Worm (Caenorhabditis elegans): ENCODE measurements around the gene lbp-8.

Gene lbp-8

DNA sequence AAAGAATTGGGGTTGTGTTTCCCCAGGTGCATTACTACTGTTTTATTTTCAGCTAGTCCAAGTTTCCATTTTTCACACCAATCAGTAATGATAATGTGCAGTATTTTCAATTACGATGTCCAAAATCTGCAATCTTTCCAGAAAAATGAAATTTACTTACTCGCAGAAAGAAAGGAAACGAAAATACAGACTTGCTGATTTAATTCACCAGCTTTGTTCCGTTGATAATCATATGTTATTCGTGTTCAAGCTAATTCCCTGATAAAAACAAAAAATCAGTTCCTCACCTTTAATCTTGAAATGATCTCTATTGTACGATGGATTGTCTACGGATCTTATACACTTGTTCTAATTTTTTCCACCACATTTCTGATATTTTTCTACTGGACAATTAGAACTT, 33.3 kb downstream of the lbp-8 start, which contains the start of gene srxa-11:
srxa-11 (plus strand) TSS at position 301 of the 400 bp plus-strand sequence.
- TF ChIP-seq ref-1 (GFP tag; conservative IDR thresholded peaks at IDR 0.05) (no peak), T22C8.4 (GFP tag; IDR thresholded peaks at IDR 0.05) (no peak), ztf-23 (GFP tag; IDR thresholded peaks at IDR 0.05) (no peak)

DNA sequence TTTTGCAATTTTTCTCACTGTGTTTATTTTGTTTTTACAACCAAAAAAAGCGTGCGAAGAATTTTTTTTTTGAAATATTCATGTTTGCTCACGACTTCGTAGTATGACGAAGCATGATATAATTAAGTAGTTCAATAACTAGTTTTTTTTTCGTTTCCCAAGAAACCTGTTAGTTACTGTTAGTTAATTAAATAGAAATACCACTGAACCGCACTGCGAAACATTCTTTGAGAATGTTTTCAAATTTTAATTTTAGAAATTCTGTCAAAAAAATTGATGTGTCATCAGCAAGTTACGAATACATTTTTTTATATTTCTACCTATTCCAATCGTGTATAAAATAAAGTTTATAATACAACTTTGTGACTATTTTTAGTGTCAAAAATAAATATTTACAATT, 35.8 kb downstream of the lbp-8 start, which contains the start of gene srxa-12:
srxa-12 (plus strand) TSS at position 301 of the 400 bp plus-strand sequence.
- TF ChIP-seq med-1 (GFP tag; optimal IDR thresholded peaks at IDR 0.05; ENCODE audit: insufficient read depth), result no peak
- no peak for TF ChIP-seq flt-1 (GFP tag; IDR thresholded peaks at IDR 0.05)
- TF ChIP-seq ref-1 (GFP tag; conservative IDR thresholded peaks at IDR 0.05), result no peak
- TF ChIP-seq ztf-23 (GFP tag; IDR thresholded peaks at IDR 0.05), result no peak
- no peak for TF ChIP-seq ztf-29 (GFP tag; IDR thresholded peaks at IDR 0.05)
- TF ChIP-seq tab-1 (GFP tag; IDR thresholded peaks at IDR 0.05), result no peak
- TF ChIP-seq T22C8.4 (GFP tag; IDR thresholded peaks at IDR 0.05), result no peak
- TF ChIP-seq klf-2 (GFP tag; conservative IDR thresholded peaks at IDR 0.05), result no peak
- TF ChIP-seq cog-1 (tag; optimal IDR thresholded peaks at IDR 0.05), result no peak

DNA sequence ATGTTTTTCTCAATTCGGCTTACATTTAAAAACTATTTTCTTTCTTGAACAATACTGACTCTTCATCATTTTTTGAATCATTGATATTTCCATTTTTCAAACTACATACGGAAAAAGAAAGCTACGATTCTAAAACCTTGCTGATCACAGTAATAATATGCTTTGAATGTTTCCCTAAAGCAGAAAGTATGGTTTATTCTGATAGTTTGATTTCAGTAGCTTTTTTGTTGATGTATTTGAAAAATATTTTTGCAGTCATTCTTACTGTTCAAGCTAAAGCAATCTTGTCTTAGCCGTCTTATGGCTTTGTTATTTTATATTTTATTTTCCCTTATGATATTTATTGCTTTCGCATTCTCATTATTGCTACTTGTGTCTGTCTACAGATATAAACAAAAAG, 38.9 kb downstream of the lbp-8 start, which contains the start of gene srxa-13:
srxa-13 (plus strand) TSS at position 301 of the 400 bp plus-strand sequence.
- TF ChIP-seq klf-2 (GFP tag; conservative IDR thresholded peaks at IDR 0.05), result no peak
- no peak for TF ChIP-seq cog-1 (tag; optimal IDR thresholded peaks at IDR 0.05)
- no peak for TF ChIP-seq med-1 (GFP tag; optimal IDR thresholded peaks at IDR 0.05; ENCODE audit: insufficient read depth)

DNA sequence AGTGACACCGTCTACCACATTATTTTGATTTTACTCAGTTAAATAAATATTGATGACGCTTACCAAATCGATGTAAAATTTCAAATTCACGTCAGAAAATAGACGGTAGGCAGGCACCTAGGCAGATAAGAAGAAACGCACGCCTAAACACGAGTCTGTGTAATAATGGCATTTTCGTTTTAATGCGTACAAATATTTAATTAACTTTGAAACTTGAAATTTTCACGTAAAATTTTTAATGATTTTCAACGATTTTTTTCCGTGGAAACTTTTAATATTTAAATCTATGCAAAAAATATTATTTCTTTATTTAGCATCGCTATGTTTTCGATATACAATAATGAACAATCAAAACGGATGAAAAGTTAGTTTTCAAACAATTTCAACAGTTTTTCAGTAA, 40.7 kb downstream of the lbp-8 start, which contains the start of gene C06B3.16:
C06B3.16 (plus strand) TSS at position 301 of the 400 bp plus-strand sequence.
- TF ChIP-seq ztf-29 (GFP tag; IDR thresholded peaks at IDR 0.05) (no peak), ref-1 (GFP tag; conservative IDR thresholded peaks at IDR 0.05) (no peak), klf-2 (GFP tag; conservative IDR thresholded peaks at IDR 0.05) (no peak), tab-1 (GFP tag; IDR thresholded peaks at IDR 0.05) (no peak), flt-1 (GFP tag; IDR thresholded peaks at IDR 0.05) (no peak), cog-1 (tag; optimal IDR thresholded peaks at IDR 0.05) (no peak), med-1 (GFP tag; optimal IDR thresholded peaks at IDR 0.05; ENCODE audit: insufficient read depth) (no peak), T22C8.4 (GFP tag; IDR thresholded peaks at IDR 0.05) (no peak), ztf-23 (GFP tag; IDR thresholded peaks at IDR 0.05) (no peak)

DNA sequence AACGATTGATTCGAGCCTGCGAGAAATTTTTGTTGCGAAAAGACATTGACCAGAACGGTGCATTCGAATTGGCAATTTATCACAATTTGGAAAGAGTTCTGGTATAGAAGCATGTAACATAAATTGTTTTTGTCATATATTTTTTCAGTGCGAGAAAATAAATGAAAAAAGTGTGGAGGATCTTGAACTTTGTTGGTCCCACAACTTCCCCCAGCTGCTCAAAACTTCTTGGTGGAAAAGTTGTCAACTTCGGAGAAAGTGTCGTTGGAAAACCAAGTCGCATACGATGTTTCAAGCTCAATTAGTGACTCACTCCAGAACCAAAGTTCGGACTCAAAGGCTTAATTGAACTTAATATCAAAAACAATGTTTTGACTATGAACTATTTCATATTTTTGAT, 41.4 kb downstream of the lbp-8 start:
- TF ChIP-seq klf-2 (GFP tag; conservative IDR thresholded peaks at IDR 0.05), result no peak
- no peak for TF ChIP-seq ztf-23 (GFP tag; IDR thresholded peaks at IDR 0.05)
- TF ChIP-seq tab-1 (GFP tag; IDR thresholded peaks at IDR 0.05), result no peak
- TF ChIP-seq ztf-29 (GFP tag; IDR thresholded peaks at IDR 0.05), result no peak
- TF ChIP-seq ref-1 (GFP tag; conservative IDR thresholded peaks at IDR 0.05), result no peak
- no peak for TF ChIP-seq flt-1 (GFP tag; IDR thresholded peaks at IDR 0.05)
- no peak for TF ChIP-seq cog-1 (tag; optimal IDR thresholded peaks at IDR 0.05)

DNA sequence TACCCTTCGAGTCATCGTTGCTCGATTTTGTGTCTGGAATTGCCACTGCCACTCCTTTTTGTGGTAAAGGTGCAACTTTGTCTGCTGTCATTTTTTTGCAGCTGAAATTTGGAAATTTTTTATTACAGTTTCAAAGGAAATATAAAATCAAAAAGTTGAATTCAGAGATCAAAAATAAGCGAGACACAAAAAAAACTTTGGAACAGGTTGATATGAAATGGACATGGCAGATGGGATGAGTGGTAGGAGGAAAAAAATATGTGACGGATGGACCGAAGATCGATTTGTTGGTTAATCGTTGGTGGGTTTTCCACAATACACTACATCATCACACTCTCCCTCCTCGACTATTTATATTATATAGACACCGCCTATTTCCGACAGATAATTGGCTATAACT, 44.0 kb downstream of the lbp-8 start, which contains the start of gene R10D12.1:
R10D12.1 (minus strand) TSS at position 101 of the 400 bp plus-strand sequence.
- no peak for TF ChIP-seq ref-1 (GFP tag; conservative IDR thresholded peaks at IDR 0.05)
- TF ChIP-seq flt-1 (GFP tag; IDR thresholded peaks at IDR 0.05), result no peak
- TF ChIP-seq med-1 (GFP tag; optimal IDR thresholded peaks at IDR 0.05; ENCODE audit: insufficient read depth), result no peak
- no peak for TF ChIP-seq tab-1 (GFP tag; IDR thresholded peaks at IDR 0.05)
- no peak for TF ChIP-seq klf-2 (GFP tag; conservative IDR thresholded peaks at IDR 0.05)
- no peak for TF ChIP-seq T22C8.4 (GFP tag; IDR thresholded peaks at IDR 0.05)
- no peak for TF ChIP-seq ztf-29 (GFP tag; IDR thresholded peaks at IDR 0.05)
- no peak for TF ChIP-seq ztf-23 (GFP tag; IDR thresholded peaks at IDR 0.05)
- no peak for TF ChIP-seq cog-1 (tag; optimal IDR thresholded peaks at IDR 0.05)

DNA sequence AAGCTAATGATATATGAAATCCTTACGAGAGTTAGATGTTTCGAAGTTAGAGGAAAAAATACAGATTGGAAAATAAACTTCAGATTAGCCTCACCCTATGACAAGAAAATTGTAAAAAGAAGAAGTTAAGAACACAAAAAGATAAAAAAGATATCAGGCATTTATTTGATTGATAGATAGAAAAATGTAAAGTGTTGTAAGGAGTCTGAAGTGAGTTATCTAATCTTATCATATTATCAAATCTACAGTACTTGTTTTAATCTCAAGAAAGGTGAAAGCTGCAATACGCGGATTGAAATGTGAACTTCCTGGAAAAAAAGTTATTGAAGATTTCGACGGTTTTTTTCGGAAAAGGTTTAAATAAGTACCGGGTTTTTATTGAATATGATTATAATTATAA, 44.9 kb downstream of the lbp-8 start:
- TF ChIP-seq tab-1 (GFP tag; IDR thresholded peaks at IDR 0.05) (no peak), ztf-29 (GFP tag; IDR thresholded peaks at IDR 0.05) (no peak), ref-1 (GFP tag; conservative IDR thresholded peaks at IDR 0.05) (no peak), T22C8.4 (GFP tag; IDR thresholded peaks at IDR 0.05) (no peak), ztf-23 (GFP tag; IDR thresholded peaks at IDR 0.05) (no peak), med-1 (GFP tag; optimal IDR thresholded peaks at IDR 0.05; ENCODE audit: insufficient read depth) (no peak), flt-1 (GFP tag; IDR thresholded peaks at IDR 0.05) (no peak), cog-1 (tag; optimal IDR thresholded peaks at IDR 0.05) (no peak), klf-2 (GFP tag; conservative IDR thresholded peaks at IDR 0.05) (no peak)

DNA sequence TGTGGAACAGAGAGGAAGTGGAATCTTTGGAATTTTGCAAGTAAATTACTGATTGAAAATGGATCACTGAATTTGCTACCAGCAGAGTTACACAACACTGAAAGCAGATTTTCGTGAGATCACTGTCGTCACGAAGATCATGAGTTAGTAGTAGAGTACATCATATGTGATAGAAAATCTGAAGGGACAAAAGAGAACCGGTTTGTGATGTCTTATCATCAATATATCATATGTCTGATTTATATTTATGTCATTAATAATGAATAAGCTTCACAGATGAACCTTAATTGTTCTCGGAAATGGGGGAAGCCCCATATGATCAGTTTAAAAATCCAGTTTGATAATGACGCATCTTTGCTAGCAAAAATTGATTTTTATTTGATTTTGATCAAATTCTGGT, 45.5 kb downstream of the lbp-8 start:
- TF ChIP-seq ztf-29 (GFP tag; IDR thresholded peaks at IDR 0.05) (no peak), T22C8.4 (GFP tag; IDR thresholded peaks at IDR 0.05) (no peak), med-1 (GFP tag; optimal IDR thresholded peaks at IDR 0.05; ENCODE audit: insufficient read depth) (no peak), tab-1 (GFP tag; IDR thresholded peaks at IDR 0.05) (no peak), ztf-23 (GFP tag; IDR thresholded peaks at IDR 0.05) (no peak), ref-1 (GFP tag; conservative IDR thresholded peaks at IDR 0.05) (no peak), cog-1 (tag; optimal IDR thresholded peaks at IDR 0.05) (no peak), flt-1 (GFP tag; IDR thresholded peaks at IDR 0.05) (no peak), klf-2 (GFP tag; conservative IDR thresholded peaks at IDR 0.05) (no peak)

DNA sequence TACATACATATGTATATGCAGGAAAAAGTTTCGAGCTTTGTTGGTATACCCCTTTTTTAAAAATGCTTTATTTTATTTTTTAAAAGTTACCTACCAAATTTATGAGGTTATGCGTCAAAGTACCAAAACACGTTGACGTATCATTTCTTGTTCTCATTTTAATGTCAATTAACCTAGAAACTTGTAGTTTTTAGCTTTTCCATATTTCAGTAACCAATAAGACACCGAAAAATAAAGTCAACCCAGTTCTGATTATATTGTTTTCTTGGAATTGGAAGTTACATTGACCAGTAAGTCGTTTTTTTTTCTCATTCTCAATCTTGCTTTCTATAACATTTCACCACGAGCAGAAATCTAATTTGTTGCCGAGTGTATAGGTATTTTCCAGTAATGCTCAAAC, 46.3 kb downstream of the lbp-8 start, which contains the start of gene srw-145:
srw-145 (plus strand) TSS at position 301 of the 400 bp plus-strand sequence.
- no peak for TF ChIP-seq cog-1 (tag; optimal IDR thresholded peaks at IDR 0.05)
- no peak for TF ChIP-seq ztf-29 (GFP tag; IDR thresholded peaks at IDR 0.05)
